Worm (Caenorhabditis elegans) whole organism, L3 larva: ENCODE results near the gene D2023.6.

Experiments used
- ceh-82 ChIP-seq: fragments of 150-350 bp; optimal IDR thresholded peaks from 2 replicates; lab custom pipeline; 2014; ENCODE audit warnings: missing biosample characterization, missing genetic modification characterization
- egl-27 ChIP-seq: sonication (generic microtip); optimal IDR thresholded peaks from 4 replicates; lab custom pipeline; 2017; ENCODE audit warnings: missing biosample characterization, missing genetic modification reagents, missing genetic modification characterization
- nfya-1 ChIP-seq: sonication (generic microtip); optimal IDR thresholded peaks from 2 replicates; lab custom pipeline; 2017; ENCODE audit warnings: missing genetic modification characterization, mild to moderate bottlenecking, missing compliant biosample characterization, antibody characterized with exemption, moderate library complexity; ENCODE audit not compliant: insufficient read depth
- nhr-11 ChIP-seq: fragments of 150-350 bp; optimal IDR thresholded peaks from 2 replicates; lab custom pipeline; 2014; ENCODE audit warnings: missing biosample characterization, missing genetic modification characterization
- nhr-23 ChIP-seq: fragments of 150-350 bp; optimal IDR thresholded peaks from 2 replicates; lab custom pipeline; 2014; ENCODE audit warnings: missing biosample characterization, missing genetic modification reagents, missing genetic modification characterization

- TF ChIP-seq nfya-1 (tag; lab: Kevin White, UChicago) (no peak), nhr-23 (tag; lab: Kevin White, UChicago) (no peak), nhr-11 (tag; lab: Kevin White, UChicago) (no peak), egl-27 (tag; lab: Kevin White, UChicago) (no peak), ceh-82 (tag; lab: Kevin White, UChicago) (no peak)
These were observed 15.2 kb upstream of the D2023.6 start, which contains the start of gene D2023.3 for ce11 chrV:11811921-11812320.
